Worm (Caenorhabditis elegans) whole organism, late embryonic: ENCODE measurements around the gene txt-12.

Experiments used
- C08G9.2 ChIP-seq: sonication (generic microtip); optimal IDR thresholded peaks from 2 replicates; lab custom pipeline; 2016; ENCODE audit warnings: mild to moderate bottlenecking, missing genetic modification characterization, moderate library complexity, missing compliant biosample characterization
- F13H6.1 ChIP-seq: sonication (generic microtip); optimal IDR thresholded peaks from 2 replicates; lab custom pipeline; 2016; ENCODE audit warnings: missing genetic modification characterization, missing compliant biosample characterization
- T23F11.4 ChIP-seq: fragments of 200-800 bp; sonication (Bioruptor generic); optimal IDR thresholded peaks from 2 replicates; lab custom pipeline; 2018; ENCODE audit warnings: mild to moderate bottlenecking, missing genetic modification characterization, missing compliant biosample characterization
- Y22D7AL.16 ChIP-seq: sonication (generic microtip); optimal IDR thresholded peaks from 2 replicates; lab custom pipeline; 2016; ENCODE audit warnings: missing genetic modification characterization, missing compliant biosample characterization
- ahr-1 ChIP-seq: sonication (generic microtip); optimal IDR thresholded peaks from 2 replicates; lab custom pipeline; 2016; ENCODE audit warnings: missing genetic modification characterization, missing compliant biosample characterization
- ama-1 ChIP-seq: fragments of 150-350 bp; optimal IDR thresholded peaks from 2 replicates; lab custom pipeline; 2014
- ceh-18 ChIP-seq: sonication (generic microtip); optimal IDR thresholded peaks from 2 replicates; lab custom pipeline; 2016; ENCODE audit warnings: missing genetic modification characterization, missing compliant biosample characterization
- ceh-19 ChIP-seq: fragments of 200-800 bp; sonication (Bioruptor generic); optimal IDR thresholded peaks from 2 replicates; lab custom pipeline; 2018; ENCODE audit warnings: mild to moderate bottlenecking, missing genetic modification characterization, missing compliant biosample characterization
- ceh-24 ChIP-seq: sonication (generic microtip); optimal IDR thresholded peaks from 2 replicates; lab custom pipeline; 2016; ENCODE audit warnings: mild to moderate bottlenecking, missing genetic modification characterization, missing compliant biosample characterization
- ceh-30 ChIP-seq: fragments of 150-350 bp; optimal IDR thresholded peaks from 2 replicates; lab custom pipeline; 2014; ENCODE audit warnings: missing biosample characterization, missing genetic modification characterization
- ceh-34 ChIP-seq: sonication (generic microtip); optimal IDR thresholded peaks from 2 replicates; lab custom pipeline; 2016; ENCODE audit warnings: mild to moderate bottlenecking, missing genetic modification characterization, missing compliant biosample characterization
- ceh-45 ChIP-seq: fragments of 200-800 bp; sonication (Bioruptor generic); IDR thresholded peaks from 2 replicates; pipeline ENCODE4 v1.3.6; 2022; ENCODE audit warnings: missing genetic modification reagents, missing genetic modification characterization, missing compliant biosample characterization
- ceh-9 ChIP-seq: sonication (generic microtip); optimal IDR thresholded peaks from 2 replicates; lab custom pipeline; 2016; ENCODE audit warnings: mild to moderate bottlenecking, missing genetic modification characterization, inconsistent platforms, missing compliant biosample characterization
- elt-2 ChIP-seq: sonication (generic microtip); optimal IDR thresholded peaks from 2 replicates; lab custom pipeline; 2016; ENCODE audit warnings: missing genetic modification reagents, missing genetic modification characterization, missing compliant biosample characterization
- eyg-1 ChIP-seq: sonication (generic microtip); optimal IDR thresholded peaks from 2 replicates; lab custom pipeline; 2016; ENCODE audit warnings: missing genotype, missing genetic modification characterization, missing compliant biosample characterization
- fax-1 ChIP-seq: sonication (generic microtip); optimal IDR thresholded peaks from 2 replicates; lab custom pipeline; 2016; ENCODE audit warnings: missing genotype, missing genetic modification characterization, missing compliant biosample characterization
- fkh-10 ChIP-seq: fragments of 150-350 bp; optimal IDR thresholded peaks from 2 replicates; lab custom pipeline; 2014; ENCODE audit warnings: missing biosample characterization, missing genetic modification reagents, missing genetic modification characterization
- gmeb-2 ChIP-seq: sonication (generic microtip); optimal IDR thresholded peaks from 2 replicates; lab custom pipeline; 2016; ENCODE audit warnings: missing genetic modification characterization, inconsistent platforms, missing compliant biosample characterization
- hlh-13 ChIP-seq: fragments of 200-800 bp; sonication (Bioruptor generic); optimal IDR thresholded peaks from 2 replicates; lab custom pipeline; 2018; ENCODE audit warnings: mild to moderate bottlenecking, missing genetic modification characterization, missing compliant biosample characterization
- hlh-30 ChIP-seq: sonication (generic microtip); optimal IDR thresholded peaks from 2 replicates; lab custom pipeline; 2017; ENCODE audit warnings: antibody characterized with exemption, missing genetic modification characterization, missing compliant biosample characterization; ENCODE audit not compliant: insufficient read depth
- hlh-6 ChIP-seq: sonication (generic microtip); optimal IDR thresholded peaks from 2 replicates; lab custom pipeline; 2016; ENCODE audit warnings: missing genotype, missing genetic modification characterization, missing compliant biosample characterization
- hlh-8 ChIP-seq: sonication (generic microtip); optimal IDR thresholded peaks from 2 replicates; lab custom pipeline; 2016; ENCODE audit warnings: missing genotype, missing genetic modification characterization, missing compliant biosample characterization
- lim-6 ChIP-seq: sonication (generic microtip); optimal IDR thresholded peaks from 2 replicates; lab custom pipeline; 2016; ENCODE audit warnings: missing genetic modification characterization, missing compliant biosample characterization
- lin-11 ChIP-seq: fragments of 200-800 bp; sonication (Bioruptor generic); optimal IDR thresholded peaks from 2 replicates; lab custom pipeline; 2018; ENCODE audit warnings: mild to moderate bottlenecking, missing genetic modification characterization, missing compliant biosample characterization
- madf-2 ChIP-seq: sonication (generic microtip); optimal IDR thresholded peaks from 2 replicates; lab custom pipeline; 2017; ENCODE audit warnings: missing genetic modification characterization, missing compliant biosample characterization
- mec-3 ChIP-seq: sonication (generic microtip); optimal IDR thresholded peaks from 2 replicates; lab custom pipeline; 2016; ENCODE audit warnings: borderline replicate concordance, missing genetic modification characterization, missing compliant biosample characterization
- nhr-232 ChIP-seq: sonication (generic microtip); optimal IDR thresholded peaks from 2 replicates; lab custom pipeline; 2016; ENCODE audit warnings: missing genetic modification characterization, missing compliant biosample characterization
- odd-2 ChIP-seq: sonication (generic microtip); optimal IDR thresholded peaks from 2 replicates; lab custom pipeline; 2017; ENCODE audit warnings: antibody characterized with exemption, mild to moderate bottlenecking, missing genetic modification characterization, missing compliant biosample characterization
- pag-3 ChIP-seq: sonication (generic microtip); optimal IDR thresholded peaks from 2 replicates; lab custom pipeline; 2016; ENCODE audit warnings: missing compliant biosample characterization, missing genetic modification characterization, borderline replicate concordance
- pat-9 ChIP-seq: fragments of 200-800 bp; sonication (Bioruptor generic); optimal IDR thresholded peaks from 2 replicates; lab custom pipeline; 2018; ENCODE audit warnings: mild to moderate bottlenecking, missing genetic modification characterization, moderate library complexity, missing compliant biosample characterization
- pax-1 ChIP-seq: fragments of 150-350 bp; optimal IDR thresholded peaks from 2 replicates; lab custom pipeline; 2014; ENCODE audit warnings: missing biosample characterization, missing genetic modification characterization
- pha-2 ChIP-seq: sonication (generic microtip); optimal IDR thresholded peaks from 2 replicates; lab custom pipeline; 2017; ENCODE audit warnings: mild to moderate bottlenecking, missing genetic modification characterization, missing compliant biosample characterization
- pha-4 ChIP-seq: fragments of 150-350 bp; optimal IDR thresholded peaks from 2 replicates; lab custom pipeline; 2018; ENCODE audit warnings: missing biosample characterization, missing genetic modification reagents, missing genetic modification characterization
- pqm-1 ChIP-seq: sonication (generic microtip); optimal IDR thresholded peaks from 2 replicates; lab custom pipeline; 2016; ENCODE audit warnings: missing genetic modification characterization, missing compliant biosample characterization
- pros-1 ChIP-seq: fragments of 150-350 bp; optimal IDR thresholded peaks from 2 replicates; lab custom pipeline; 2014; ENCODE audit warnings: missing biosample characterization, missing genetic modification reagents, missing genetic modification characterization
- syd-9 ChIP-seq: sonication (generic microtip); optimal IDR thresholded peaks from 2 replicates; lab custom pipeline; 2016; ENCODE audit warnings: mild to moderate bottlenecking, missing genetic modification characterization, moderate library complexity, missing compliant biosample characterization
- tbx-2 ChIP-seq: sonication (generic microtip); optimal IDR thresholded peaks from 2 replicates; lab custom pipeline; 2016; ENCODE audit warnings: missing genetic modification characterization, missing compliant biosample characterization
- ttx-3 ChIP-seq: sonication (generic microtip); optimal IDR thresholded peaks from 2 replicates; lab custom pipeline; 2016; ENCODE audit warnings: missing genetic modification reagents, missing genetic modification characterization, missing compliant biosample characterization
- unc-3 ChIP-seq, 2 experiments: fragments of 200-800 bp in 1 of 2; sonication (Bioruptor generic) in 1 of 2; sonication (generic microtip) in 1 of 2; conservative IDR thresholded peaks in 1 of 2; optimal IDR thresholded peaks in 1 of 2; 2 replicates each; pipeline versions ENCODE4 v1.3.6 to Lab custom; 2016 to 2022; ENCODE audit warnings: missing compliant biosample characterization in 2 of 2, missing genetic modification characterization in 2 of 2, missing genetic modification reagents in 1 of 2
- unc-42 ChIP-seq: sonication (generic microtip); optimal IDR thresholded peaks from 2 replicates; lab custom pipeline; 2016; ENCODE audit warnings: missing genotype, missing genetic modification characterization, missing compliant biosample characterization
- unc-55 ChIP-seq: sonication (generic microtip); optimal IDR thresholded peaks from 2 replicates; lab custom pipeline; 2017; ENCODE audit warnings: missing biosample characterization, missing genetic modification reagents, missing genetic modification characterization
- unc-86 ChIP-seq: sonication (generic microtip); optimal IDR thresholded peaks from 2 replicates; lab custom pipeline; 2016; ENCODE audit warnings: missing genetic modification characterization, missing compliant biosample characterization
- ztf-16 ChIP-seq: sonication (generic microtip); optimal IDR thresholded peaks from 2 replicates; lab custom pipeline; 2017; ENCODE audit warnings: missing genetic modification characterization, missing compliant biosample characterization

txt-12 gene

DNA sequence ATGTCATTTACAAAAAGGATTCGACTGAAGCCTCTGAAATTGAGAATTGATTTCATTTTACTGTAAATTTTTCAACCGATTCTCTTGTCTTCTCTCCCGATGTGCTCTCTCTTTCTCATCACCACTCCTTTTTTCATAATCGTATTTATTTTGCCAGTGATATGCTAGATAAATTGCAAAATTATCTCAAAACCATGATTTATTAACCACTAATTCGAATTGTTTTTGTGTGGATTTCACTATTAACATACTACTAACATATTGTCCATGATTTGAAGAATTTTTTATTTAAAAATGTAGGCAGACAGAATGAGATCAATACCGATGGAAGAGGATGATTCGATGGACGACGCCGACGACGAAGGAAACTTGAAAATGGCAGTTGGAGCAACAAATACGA, 25.6 kb upstream of the txt-12 start, which contains the start of gene C25D7.10:
TSS of gene C25D7.10 (plus strand) at position 301 of the 400 bp plus-strand sequence.
- no peak for TF ChIP-seq ttx-3
- no peak for TF ChIP-seq tbx-2 (tag; lab: Kevin White, UChicago)
- TF ChIP-seq fax-1, result no peak
- TF ChIP-seq C08G9.2 (tag; lab: Kevin White, UChicago), result no peak
- no peak for TF ChIP-seq ceh-34 (tag; lab: Kevin White, UChicago)

ce11 chrV:15068378-15068777, 24.4 kb upstream of the txt-12 start, which contains the start of gene dnj-3:
TSS of gene dnj-3 (plus strand) at chrV:15068678.
- TF ChIP-seq eyg-1 (tag; lab: Kevin White, UChicago) (no peak), unc-86 (tag; lab: Kevin White, UChicago) (no peak), ceh-9 (no peak), elt-2 (no peak), fkh-10 (GFP tag; lab: Kevin White, UChicago) (no peak), ceh-45 (GFP tag; lab: Robert Waterston, UW) (no peak), syd-9 (tag; lab: Kevin White, UChicago) (no peak), hlh-30 (no peak), lim-6 (tag; lab: Kevin White, UChicago) (no peak), nhr-232 (tag; lab: Kevin White, UChicago) (no peak), ahr-1 (tag; lab: Kevin White, UChicago) (no peak), ztf-16 (no peak), madf-2 (no peak), pax-1 (no peak), mec-3 (tag; lab: Kevin White, UChicago) (no peak), ama-1 (lab: Kevin White, UChicago) (no peak), ceh-34 (tag; lab: Kevin White, UChicago) (no peak), Y22D7AL.16 (tag; lab: Kevin White, UChicago) (no peak)

DNA sequence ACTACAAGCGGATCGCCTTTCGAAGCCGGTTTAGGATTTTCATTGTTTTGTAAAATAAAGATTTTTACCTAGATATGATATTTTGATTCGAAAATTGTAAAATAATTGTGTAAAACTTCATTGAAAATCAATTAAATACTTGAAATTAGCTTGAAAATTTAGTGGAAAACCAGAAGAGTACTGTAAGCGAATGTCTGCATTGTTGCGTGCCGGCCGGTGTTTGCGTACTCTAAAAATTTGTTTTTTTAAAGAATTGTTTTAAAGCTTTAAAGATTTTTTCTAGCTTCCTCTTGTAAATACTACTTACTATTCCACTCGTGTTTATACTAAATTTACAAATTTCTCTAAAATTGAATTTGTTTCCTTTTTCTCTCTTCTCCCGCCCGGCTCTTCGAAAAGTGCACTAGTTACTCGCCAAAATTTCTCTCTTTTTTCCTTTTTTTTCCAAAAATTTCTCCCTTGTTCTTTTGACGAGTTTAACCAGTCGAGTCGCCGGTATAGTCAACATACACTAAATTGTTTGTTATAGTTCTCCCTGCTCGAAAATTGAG, 23.3 kb upstream of the txt-12 start:
- peak; percentile 73 for TF ChIP-seq unc-42
- TF ChIP-seq pag-3 (tag; lab: Kevin White, UChicago), result no peak

DNA sequence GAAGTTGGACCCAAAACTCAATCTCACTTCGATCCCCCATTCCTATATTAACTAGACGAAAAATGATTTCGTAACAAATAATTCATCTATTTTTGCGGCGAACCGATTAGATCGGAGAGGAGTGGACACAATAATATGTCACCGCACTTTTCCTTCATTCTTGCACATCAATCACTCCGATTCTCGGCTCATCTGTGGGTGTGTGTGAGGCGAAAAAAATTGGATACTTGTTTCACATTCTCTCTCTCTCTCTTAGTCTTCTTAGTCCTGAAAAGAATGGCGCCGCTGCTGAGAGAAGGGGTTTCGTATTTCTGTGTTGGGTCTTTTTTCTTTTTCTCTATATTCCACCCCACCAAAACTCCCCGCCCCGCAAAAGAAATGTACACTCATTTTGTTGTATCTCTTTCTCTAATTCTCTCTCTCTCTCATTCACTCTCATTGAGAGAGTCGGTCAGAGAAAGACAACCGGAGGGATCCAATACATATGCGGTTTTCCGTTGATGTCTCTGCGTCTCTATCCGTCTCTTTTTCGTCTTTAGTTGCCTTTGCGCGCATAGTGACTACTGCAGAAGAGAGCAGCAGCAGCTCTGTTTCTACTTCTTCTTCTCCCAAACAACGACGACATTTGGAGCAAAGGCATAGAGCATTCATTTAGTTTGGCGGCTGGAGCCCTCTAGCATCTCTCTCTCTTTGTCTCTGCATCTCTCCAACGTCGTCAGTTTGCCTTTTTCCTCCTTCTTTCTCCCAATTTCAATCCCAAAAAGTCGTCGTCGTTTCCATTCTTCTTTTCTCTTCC, 21.6 kb upstream of the txt-12 start, which contains the start of gene unc-76:
TSS of gene unc-76 (plus strand) at position 746 of the 796 bp plus-strand sequence.
- TF ChIP-seq ceh-18 (tag; lab: Kevin White, UChicago) (peak; percentile 95), odd-2 (no peak), pha-2 (tag; lab: Kevin White, UChicago) (no peak), unc-55 (GFP tag; lab: Kevin White, UChicago) (peak; percentile 89), F13H6.1 (tag; lab: Kevin White, UChicago) (peak; percentile 52), tbx-2 (tag; lab: Kevin White, UChicago) (peak; percentile 84), pag-3 (tag; lab: Kevin White, UChicago) (no peak), pat-9 (tag; lab: Kevin White, UChicago) (no peak), pha-4 (tag; lab: Kevin White, UChicago) (no peak), ceh-24 (tag; lab: Kevin White, UChicago) (no peak), ceh-19 (no peak), pros-1 (tag; lab: Kevin White, UChicago) (peak; percentile 73), hlh-13 (no peak), eyg-1 (tag; lab: Kevin White, UChicago) (no peak), madf-2 (no peak), ama-1 (lab: Kevin White, UChicago) (no peak), C08G9.2 (tag; lab: Kevin White, UChicago) (peak; percentile 49), ahr-1 (tag; lab: Kevin White, UChicago) (no peak), ceh-9 (no peak), elt-2 (no peak), hlh-6 (tag; lab: Kevin White, UChicago) (no peak), lim-6 (tag; lab: Kevin White, UChicago) (no peak), T23F11.4 (no peak), Y22D7AL.16 (tag; lab: Kevin White, UChicago) (no peak), fax-1 (peak; percentile 32), unc-3 (GFP tag; conservative IDR thresholded peaks at IDR 0.05; lab: Robert Waterston, UW) (no peak), unc-3 (tag; optimal IDR thresholded peaks at IDR 0.05; lab: Kevin White, UChicago) (peak; percentile 57), ceh-30 (no peak), pqm-1 (no peak), lin-11 (tag; lab: Kevin White, UChicago) (no peak), hlh-8 (tag; lab: Kevin White, UChicago) (peak; percentile 67), gmeb-2 (tag; lab: Kevin White, UChicago) (no peak)
